Worm (Caenorhabditis elegans): ENCODE measurements around the gene Y53F4B.23.
"Not testable (repeated sequence)": the region's sequence is repeated elsewhere in the genome, so short reads cannot be mapped to it uniquely, and the experiment has no call there.

DNA sequence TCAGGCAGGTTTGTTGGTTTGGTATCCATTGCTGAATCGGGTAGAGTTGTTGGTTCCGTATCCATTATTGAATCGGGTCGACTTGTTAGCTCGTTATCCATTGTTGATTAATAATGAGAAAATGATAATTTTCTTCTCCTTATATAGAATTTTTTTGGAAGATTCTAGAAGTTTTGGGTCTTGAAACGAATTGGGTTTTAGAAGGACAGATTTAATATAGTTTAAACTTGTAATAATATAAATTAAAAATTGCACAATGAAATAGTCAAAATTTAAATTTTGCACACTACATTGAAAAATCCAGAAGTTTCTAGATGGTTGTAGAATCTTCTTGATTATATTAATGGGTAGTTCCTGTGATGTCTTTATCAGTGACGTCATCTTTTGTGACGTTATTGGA is 16.6 kb downstream of the Y53F4B.23 start, which contains the start of gene Y53F4B.26:
- TF ChIP-seq ceh-36 (tag; optimal IDR thresholded peaks at IDR 0.05); ama-1 (optimal IDR thresholded peaks at IDR 0.05); flt-1 (GFP tag; IDR thresholded peaks at IDR 0.05); tbx-37 (GFP tag; conservative IDR thresholded peaks at IDR 0.05); hmg-4 (GFP tag; optimal IDR thresholded peaks at IDR 0.05); hnd-1 (tag; optimal IDR thresholded peaks at IDR 0.05); F13C5.2 (tag; optimal IDR thresholded peaks at IDR 0.05); aly-1 (tag; optimal IDR thresholded peaks at IDR 0.05); ets-7 (tag; optimal IDR thresholded peaks at IDR 0.05); tbx-11 (GFP tag; IDR thresholded peaks at IDR 0.05): not testable (repeated sequence)

Measured in whole organism, early embryonic.